Worm (Caenorhabditis elegans) whole organism, L4 larva: ENCODE measurements around the gene srw-68.

Experiments used
- daf-16 ChIP-seq, 3 experiments: sonication (generic microtip); optimal IDR thresholded peaks; 2 replicates each; lab custom pipeline; 2016 to 2017; ENCODE audit warnings: missing genetic modification characterization in 3 of 3, missing genetic modification reagents in 3 of 3, mild to moderate bottlenecking in 2 of 3, missing compliant biosample characterization in 2 of 3, missing biosample characterization in 1 of 3, moderate library complexity in 1 of 3
- egl-27 ChIP-seq: sonication (generic microtip); optimal IDR thresholded peaks from 3 replicates; lab custom pipeline; 2017; ENCODE audit warnings: missing biosample characterization, missing genetic modification reagents, missing genetic modification characterization
- mdl-1 ChIP-seq, 2 experiments: fragments of 150-350 bp in 1 of 2; sonication (generic microtip) in 1 of 2; optimal IDR thresholded peaks; 2 replicates each; lab custom pipeline; 2014 to 2017; ENCODE audit warnings: missing biosample characterization in 2 of 2, missing genetic modification characterization in 2 of 2
- nhr-48 ChIP-seq: sonication (generic microtip); optimal IDR thresholded peaks from 2 replicates; lab custom pipeline; 2016; ENCODE audit warnings: mild to moderate bottlenecking, missing genetic modification characterization, missing compliant biosample characterization

ce11 chrV:7389771-7390170 is 36.7 kb downstream of the srw-68 start, which contains the start of gene C02H6.1:
- TF ChIP-seq egl-27 (tag; lab: Kevin White, UChicago) (no peak), nhr-48 (tag; lab: Kevin White, UChicago) (no peak), mdl-1 (tag; optimal IDR thresholded peaks at IDR 0.05; lab: Kevin White, UChicago) (no peak), daf-16 (GFP tag; optimal IDR thresholded peaks at IDR 0.05; lab: Kevin White, UChicago) (no peak), daf-16 (tag; optimal IDR thresholded peaks at IDR 0.05; lab: Kevin White, UChicago) (no peak)
